Worm (Caenorhabditis elegans) whole organism, L1 larva: ENCODE results near the gene cwp-1.
A peak's percentile ranks its signal among the peaks of the same experiment; 100 is the strongest.

Source experiments
- C04F5.9 ChIP-seq: sonication (generic microtip); optimal IDR thresholded peaks from 2 replicates; lab custom pipeline; 2016; ENCODE audit warnings: missing genetic modification characterization, missing compliant biosample characterization
- C34B4.2 ChIP-seq: sonication (generic microtip); optimal IDR thresholded peaks from 2 replicates; lab custom pipeline; 2017; ENCODE audit warnings: mild to moderate bottlenecking, missing genetic modification characterization, missing compliant biosample characterization
- F16B12.6 ChIP-seq: fragments of 150-350 bp; optimal IDR thresholded peaks from 2 replicates; lab custom pipeline; 2014; ENCODE audit warnings: missing biosample characterization, missing genetic modification characterization
- alr-1 ChIP-seq: fragments of 200-800 bp; sonication (Bioruptor generic); optimal IDR thresholded peaks from 2 replicates; lab custom pipeline; 2018; ENCODE audit warnings: borderline replicate concordance, mild to moderate bottlenecking, missing genetic modification characterization, missing compliant biosample characterization
- ama-1 ChIP-seq: fragments of 150-350 bp; optimal IDR thresholded peaks from 2 replicates; lab custom pipeline; 2014
- blmp-1 ChIP-seq: fragments of 150-350 bp; optimal IDR thresholded peaks from 2 replicates; lab custom pipeline; 2014; ENCODE audit warnings: missing biosample characterization, missing genetic modification characterization
- ceh-63 ChIP-seq: fragments of 200-800 bp; sonication (Bioruptor generic); optimal IDR thresholded peaks from 2 replicates; lab custom pipeline; 2018; ENCODE audit warnings: mild to moderate bottlenecking, missing genetic modification characterization, missing compliant biosample characterization
- ceh-8 ChIP-seq: fragments of 200-800 bp; sonication (Bioruptor generic); optimal IDR thresholded peaks from 2 replicates; lab custom pipeline; 2018; ENCODE audit warnings: mild to moderate bottlenecking, missing genetic modification characterization, moderate library complexity, missing compliant biosample characterization
- ceh-82 ChIP-seq, 3 experiments: fragments of 150-350 bp in 1 of 3; sonication (generic microtip) in 2 of 3; optimal IDR thresholded peaks; 2 replicates each; lab custom pipeline; 2014 to 2017; ENCODE audit warnings: missing biosample characterization in 3 of 3, missing genetic modification characterization in 3 of 3
- ceh-90 ChIP-seq: sonication (generic microtip); optimal IDR thresholded peaks from 2 replicates; lab custom pipeline; 2016; ENCODE audit warnings: missing genetic modification characterization, missing compliant biosample characterization
- ces-1 ChIP-seq: fragments of 150-350 bp; optimal IDR thresholded peaks from 2 replicates; lab custom pipeline; 2014; ENCODE audit warnings: missing biosample characterization, missing genetic modification reagents, missing genetic modification characterization
- dpl-1 ChIP-seq, 3 experiments: fragments of 150-350 bp in 2 of 3; sonication (generic microtip) in 1 of 3; optimal IDR thresholded peaks; 2 replicates each; lab custom pipeline; 2014 to 2017; ENCODE audit warnings: missing biosample characterization in 3 of 3, missing genetic modification characterization in 3 of 3, missing genetic modification reagents in 3 of 3
- efl-1 ChIP-seq, 4 experiments: fragments of 150-350 bp; optimal IDR thresholded peaks in 3 of 4; peaks in 1 of 4; 1 replicate in 1 of 4; 2 replicates in 3 of 4; lab custom pipeline; 2014; ENCODE audit warnings: missing biosample characterization in 2 of 4, missing genetic modification characterization in 2 of 4, missing genetic modification reagents in 2 of 4
- efl-3 ChIP-seq: fragments of 200-800 bp; sonication (Bioruptor generic); optimal IDR thresholded peaks from 2 replicates; lab custom pipeline; 2018; ENCODE audit warnings: mild to moderate bottlenecking, missing genetic modification characterization, missing compliant biosample characterization
- egl-13 ChIP-seq: sonication (generic microtip); optimal IDR thresholded peaks from 2 replicates; lab custom pipeline; 2016; ENCODE audit warnings: missing genotype, missing genetic modification reagents, missing genetic modification characterization, missing compliant biosample characterization
- egl-27 ChIP-seq, 2 experiments: fragments of 150-350 bp in 1 of 2; sonication (generic microtip); optimal IDR thresholded peaks; 3 replicates each; lab custom pipeline; 2017 to 2018; ENCODE audit warnings: missing biosample characterization in 2 of 2, missing genetic modification characterization in 2 of 2, missing genetic modification reagents in 2 of 2
- elt-3 ChIP-seq, 6 experiments: fragments of 150-350 bp in 1 of 6; sonication (generic microtip); optimal IDR thresholded peaks; 2 replicates each; lab custom pipeline; 2017 to 2018; ENCODE audit warnings: missing biosample characterization in 6 of 6, missing genetic modification characterization in 6 of 6, inconsistent platforms in 1 of 6
- fkh-8 ChIP-seq: sonication (generic microtip); optimal IDR thresholded peaks from 2 replicates; lab custom pipeline; 2016; ENCODE audit warnings: mild to moderate bottlenecking, missing genetic modification characterization, missing compliant biosample characterization
- fos-1 ChIP-seq: fragments of 150-350 bp; optimal IDR thresholded peaks from 2 replicates; lab custom pipeline; 2014; ENCODE audit warnings: missing biosample characterization, missing genetic modification characterization
- grh-1 ChIP-seq: fragments of 200-800 bp; sonication (Bioruptor generic); IDR thresholded peaks from 2 replicates; pipeline ENCODE4 v1.3.6; 2022; ENCODE audit warnings: missing genetic modification reagents, missing genetic modification characterization, missing compliant biosample characterization
- hlh-4 ChIP-seq: sonication (generic microtip); optimal IDR thresholded peaks from 2 replicates; lab custom pipeline; 2016; ENCODE audit warnings: mild to moderate bottlenecking, missing genetic modification characterization, missing compliant biosample characterization
- hpl-2 ChIP-seq: fragments of 150-350 bp; optimal IDR thresholded peaks from 2 replicates; lab custom pipeline; 2014; ENCODE audit warnings: missing biosample characterization, missing genetic modification reagents, missing genetic modification characterization
- irx-1 ChIP-seq: sonication (generic microtip); optimal IDR thresholded peaks from 2 replicates; lab custom pipeline; 2016; ENCODE audit warnings: missing genetic modification characterization, missing compliant biosample characterization
- isw-1 ChIP-seq: fragments of 200-800 bp; sonication (Bioruptor generic); IDR thresholded peaks from 2 replicates; pipeline ENCODE4 v1.3.6; 2022; ENCODE audit warnings: missing genetic modification characterization, missing compliant biosample characterization
- lin-14 ChIP-seq: fragments of 200-800 bp; sonication (Bioruptor generic); optimal IDR thresholded peaks from 2 replicates; lab custom pipeline; 2018; ENCODE audit warnings: mild to moderate bottlenecking, missing genetic modification characterization, moderate library complexity, missing compliant biosample characterization
- lin-39 ChIP-seq: fragments of 150-350 bp; optimal IDR thresholded peaks from 2 replicates; lab custom pipeline; 2014; ENCODE audit warnings: missing biosample characterization, missing genetic modification reagents, missing genetic modification characterization
- mdl-1 ChIP-seq, 2 experiments: fragments of 150-350 bp; optimal IDR thresholded peaks; 2 replicates each; lab custom pipeline; 2014 to 2017; ENCODE audit warnings: missing biosample characterization in 2 of 2, missing genetic modification characterization in 2 of 2, inconsistent platforms in 1 of 2
- mef-2 ChIP-seq: fragments of 150-350 bp; optimal IDR thresholded peaks from 2 replicates; lab custom pipeline; 2014; ENCODE audit warnings: missing biosample characterization, missing genetic modification characterization
- mep-1 ChIP-seq: fragments of 150-350 bp; optimal IDR thresholded peaks from 2 replicates; lab custom pipeline; 2014; ENCODE audit warnings: missing biosample characterization, missing genetic modification characterization
- nhr-11 ChIP-seq: fragments of 150-350 bp; optimal IDR thresholded peaks from 2 replicates; lab custom pipeline; 2014; ENCODE audit warnings: missing biosample characterization, missing genetic modification characterization
- nhr-12 ChIP-seq: sonication (generic microtip); optimal IDR thresholded peaks from 2 replicates; lab custom pipeline; 2017; ENCODE audit warnings: missing biosample characterization, missing genetic modification characterization
- nhr-19 ChIP-seq: fragments of 200-800 bp; sonication (Bioruptor generic); conservative IDR thresholded peaks from 2 replicates; pipeline ENCODE4 v1.3.6; 2022; ENCODE audit warnings: missing genetic modification characterization, missing compliant biosample characterization
- nhr-28 ChIP-seq: fragments of 150-350 bp; optimal IDR thresholded peaks from 2 replicates; lab custom pipeline; 2014; ENCODE audit warnings: missing biosample characterization, missing genetic modification characterization
- nhr-71 ChIP-seq: sonication (generic microtip); optimal IDR thresholded peaks from 2 replicates; lab custom pipeline; 2016; ENCODE audit warnings: mild to moderate bottlenecking, missing genetic modification characterization, moderate library complexity, missing compliant biosample characterization
- nhr-76 ChIP-seq: sonication (generic microtip); optimal IDR thresholded peaks from 2 replicates; lab custom pipeline; 2017; ENCODE audit warnings: missing biosample characterization, missing genetic modification characterization
- nhr-85 ChIP-seq: sonication (generic microtip); peaks from one replicate; lab custom pipeline; 2016; ENCODE audit warnings: missing genetic modification characterization, inconsistent platforms, missing compliant biosample characterization
- pag-3 ChIP-seq: sonication (generic microtip); optimal IDR thresholded peaks from 2 replicates; lab custom pipeline; 2017; ENCODE audit warnings: missing genetic modification characterization, mild to moderate bottlenecking, missing compliant biosample characterization, antibody characterized with exemption, borderline replicate concordance; ENCODE audit not compliant: insufficient read depth
- pax-3 ChIP-seq: fragments of 200-800 bp; sonication (Bioruptor generic); optimal IDR thresholded peaks from 2 replicates; lab custom pipeline; 2018; ENCODE audit warnings: mild to moderate bottlenecking, missing genetic modification characterization, moderate library complexity, missing compliant biosample characterization
- snpc-4 ChIP-seq: fragments of 150-350 bp; optimal IDR thresholded peaks from 2 replicates; lab custom pipeline; 2014; ENCODE audit warnings: missing biosample characterization, missing genetic modification characterization
- sox-4 ChIP-seq: sonication (generic microtip); optimal IDR thresholded peaks from 2 replicates; lab custom pipeline; 2016; ENCODE audit warnings: missing genetic modification characterization, missing compliant biosample characterization
- sup-37 ChIP-seq: fragments of 200-800 bp; sonication (Bioruptor generic); optimal IDR thresholded peaks from 2 replicates; lab custom pipeline; 2018; ENCODE audit warnings: mild to moderate bottlenecking, missing genetic modification characterization, missing compliant biosample characterization
- tlp-1 ChIP-seq: fragments of 150-350 bp; optimal IDR thresholded peaks from 2 replicates; lab custom pipeline; 2014; ENCODE audit warnings: missing biosample characterization, missing genetic modification characterization
- unc-30 ChIP-seq: sonication (generic microtip); optimal IDR thresholded peaks from 2 replicates; lab custom pipeline; 2017; ENCODE audit warnings: missing biosample characterization, missing genetic modification characterization
- unc-62 ChIP-seq: fragments of 150-350 bp; optimal IDR thresholded peaks from 2 replicates; lab custom pipeline; 2014; ENCODE audit warnings: missing biosample characterization, missing genetic modification reagents, missing genetic modification characterization
- vab-15 ChIP-seq: sonication (generic microtip); optimal IDR thresholded peaks from 2 replicates; lab custom pipeline; 2017; ENCODE audit warnings: missing genotype, mild to moderate bottlenecking, missing genetic modification characterization, missing compliant biosample characterization
- xbp-1 ChIP-seq: sonication (generic microtip); optimal IDR thresholded peaks from 2 replicates; lab custom pipeline; 2016; ENCODE audit warnings: missing genetic modification characterization, missing compliant biosample characterization
- zip-4 ChIP-seq: fragments of 200-800 bp; sonication (Bioruptor generic); optimal IDR thresholded peaks from 2 replicates; lab custom pipeline; 2018; ENCODE audit warnings: mild to moderate bottlenecking, missing genetic modification characterization, moderate library complexity, missing compliant biosample characterization
- ztf-4 ChIP-seq: fragments of 150-350 bp; optimal IDR thresholded peaks from 2 replicates; lab custom pipeline; 2014; ENCODE audit warnings: missing biosample characterization, missing genetic modification characterization

The cwp-1 gene

ce11 chrV:4823683-4824391, 17.2 kb downstream of the cwp-1 start (continued):
- TF ChIP-seq lin-39 (tag; lab: Kevin White, UChicago) = no peak
- no peak for TF ChIP-seq xbp-1
- TF ChIP-seq efl-3 = no peak
- peak; percentile 58 for TF ChIP-seq pax-3 (tag; lab: Kevin White, UChicago)
- TF ChIP-seq elt-3 (tag; optimal IDR thresholded peaks at IDR 0.05; lab: Kevin White, UChicago) = peak in 1 of 6 experiments; percentile 40
- no peak for TF ChIP-seq nhr-12 (tag; lab: Kevin White, UChicago)
- no peak for TF ChIP-seq pag-3
- TF ChIP-seq egl-13 (tag; lab: Kevin White, UChicago) = no peak
- no peak for TF ChIP-seq blmp-1 (tag; lab: Kevin White, UChicago)
- TF ChIP-seq isw-1 = no peak
- peak; percentile 24 for TF ChIP-seq nhr-19
- TF ChIP-seq efl-1 (optimal IDR thresholded peaks at IDR 0.05; lab: Kevin White, UChicago) = no peak
- TF ChIP-seq efl-1 (GFP tag; optimal IDR thresholded peaks at IDR 0.05 in 1 of 2; lab: Kevin White, UChicago) = peak in 1 of 2 experiments; percentile 87
- peak; percentile 80 for TF ChIP-seq ama-1 (lab: Kevin White, UChicago)
- TF ChIP-seq unc-30 (tag; lab: Kevin White, UChicago) = no peak
- no peak for TF ChIP-seq ceh-90 (tag; lab: Kevin White, UChicago)
- no peak for TF ChIP-seq tlp-1 (tag; lab: Kevin White, UChicago)
- TF ChIP-seq alr-1 (tag; lab: Kevin White, UChicago) = no peak
- peak; percentile 21 for TF ChIP-seq mep-1 (tag; lab: Kevin White, UChicago)
- no peak for TF ChIP-seq dpl-1 (GFP tag; optimal IDR thresholded peaks at IDR 0.05; lab: Kevin White, UChicago)
- peak; percentile 7 for TF ChIP-seq lin-14 (GFP tag; lab: Kevin White, UChicago)
- no peak for TF ChIP-seq ceh-8 (GFP tag; lab: Kevin White, UChicago)
- no peak for TF ChIP-seq ceh-82 (tag; optimal IDR thresholded peaks at IDR 0.05; lab: Kevin White, UChicago)
- no peak for TF ChIP-seq mef-2 (tag; lab: Kevin White, UChicago)
- TF ChIP-seq sup-37 (GFP tag; lab: Kevin White, UChicago) = no peak
- no peak for TF ChIP-seq nhr-76 (tag; lab: Kevin White, UChicago)
- TF ChIP-seq F16B12.6 = no peak
- no peak for TF ChIP-seq ces-1
- TF ChIP-seq grh-1 (GFP tag; lab: Robert Waterston, UW) = 0 out of 2 replicates have a peak, but pooled peaks have one; percentile 6
- TF ChIP-seq hpl-2 = peak; percentile 3
- no peak for TF ChIP-seq sox-4
- TF ChIP-seq egl-27 (tag; optimal IDR thresholded peaks at IDR 0.05; lab: Kevin White, UChicago) = no peak
- no peak for TF ChIP-seq C04F5.9 (tag; lab: Kevin White, UChicago)
- no peak for TF ChIP-seq nhr-28 (tag; lab: Kevin White, UChicago)
- TF ChIP-seq unc-62 (GFP tag; lab: Kevin White, UChicago) = no peak
- TF ChIP-seq hlh-4 (tag; lab: Kevin White, UChicago) = no peak
- no peak for TF ChIP-seq fkh-8
- TF ChIP-seq mdl-1 (tag; optimal IDR thresholded peaks at IDR 0.05; lab: Kevin White, UChicago) = no peak
- TF ChIP-seq C34B4.2 = no peak
- TF ChIP-seq nhr-85 (tag; lab: Kevin White, UChicago) = peak; percentile 51

- TF ChIP-seq sox-4 (no peak), ceh-63 (GFP tag; lab: Kevin White, UChicago) (no peak), ama-1 (lab: Kevin White, UChicago) (no peak), nhr-19 (no peak), mef-2 (tag; lab: Kevin White, UChicago) (no peak), nhr-85 (tag; lab: Kevin White, UChicago) (no peak), snpc-4 (no peak), F16B12.6 (no peak), vab-15 (tag; lab: Kevin White, UChicago) (no peak), irx-1 (tag; lab: Kevin White, UChicago) (no peak), sup-37 (GFP tag; lab: Kevin White, UChicago) (no peak), zip-4 (GFP tag; lab: Kevin White, UChicago) (no peak), nhr-11 (tag; lab: Kevin White, UChicago) (no peak), fos-1 (tag; lab: Kevin White, UChicago) (no peak), ces-1 (no peak), nhr-71 (no peak), ztf-4 (tag; lab: Kevin White, UChicago) (no peak)
Measured at ce11 chrV:4823323-4823682, 17.8 kb downstream of the cwp-1 start, which contains the start of gene adss-1. adss-1 (minus strand) TSS chrV:4823423.
